Worm (Caenorhabditis elegans) whole organism, L1 larva: ENCODE measurements around the gene ZK1290.10.

Experiments used
- aha-1 ChIP-seq: fragments of 150-350 bp; optimal IDR thresholded peaks from 2 replicates; lab custom pipeline; 2014; ENCODE audit warnings: missing biosample characterization, missing genetic modification characterization
- alr-1 ChIP-seq: fragments of 200-800 bp; sonication (Bioruptor generic); optimal IDR thresholded peaks from 2 replicates; lab custom pipeline; 2018; ENCODE audit warnings: borderline replicate concordance, mild to moderate bottlenecking, missing genetic modification characterization, missing compliant biosample characterization
- ama-1 ChIP-seq: fragments of 150-350 bp; optimal IDR thresholded peaks from 2 replicates; lab custom pipeline; 2014
- efl-1 ChIP-seq, 4 experiments: fragments of 150-350 bp; optimal IDR thresholded peaks in 3 of 4; peaks in 1 of 4; 1 replicate in 1 of 4; 2 replicates in 3 of 4; lab custom pipeline; 2014; ENCODE audit warnings: missing biosample characterization in 2 of 4, missing genetic modification characterization in 2 of 4, missing genetic modification reagents in 2 of 4
- fos-1 ChIP-seq: fragments of 150-350 bp; optimal IDR thresholded peaks from 2 replicates; lab custom pipeline; 2014; ENCODE audit warnings: missing biosample characterization, missing genetic modification characterization
- lir-3 ChIP-seq: sonication (generic microtip); optimal IDR thresholded peaks from 2 replicates; lab custom pipeline; 2016; ENCODE audit warnings: mild to moderate bottlenecking, missing genetic modification characterization, moderate library complexity, missing compliant biosample characterization; ENCODE audit not compliant: poor library complexity
- nhr-47 ChIP-seq: sonication (generic microtip); optimal IDR thresholded peaks from 2 replicates; lab custom pipeline; 2016; ENCODE audit warnings: mild to moderate bottlenecking, missing genetic modification characterization, moderate library complexity, missing compliant biosample characterization
- nhr-76 ChIP-seq: sonication (generic microtip); optimal IDR thresholded peaks from 2 replicates; lab custom pipeline; 2017; ENCODE audit warnings: missing biosample characterization, missing genetic modification characterization
- nhr-84 ChIP-seq: sonication (generic microtip); optimal IDR thresholded peaks from 2 replicates; lab custom pipeline; 2017; ENCODE audit warnings: missing biosample characterization, missing genetic modification characterization
- snpc-4 ChIP-seq: fragments of 150-350 bp; optimal IDR thresholded peaks from 2 replicates; lab custom pipeline; 2014; ENCODE audit warnings: missing biosample characterization, missing genetic modification characterization
- swsn-7 ChIP-seq: sonication (generic microtip); optimal IDR thresholded peaks from 2 replicates; lab custom pipeline; 2016; ENCODE audit warnings: missing genetic modification characterization, missing compliant biosample characterization
- unc-62 ChIP-seq: fragments of 150-350 bp; optimal IDR thresholded peaks from 2 replicates; lab custom pipeline; 2014; ENCODE audit warnings: missing biosample characterization, missing genetic modification reagents, missing genetic modification characterization
- zag-1 ChIP-seq: fragments of 150-350 bp; optimal IDR thresholded peaks from 2 replicates; lab custom pipeline; 2014; ENCODE audit warnings: missing biosample characterization, missing genetic modification characterization
- ztf-11 ChIP-seq, 2 experiments: sonication (generic microtip); optimal IDR thresholded peaks; 2 replicates each; lab custom pipeline; 2016 to 2017; ENCODE audit warnings: missing genetic modification characterization in 2 of 2, missing biosample characterization in 1 of 2, missing compliant biosample characterization in 1 of 2

ce11 chrII:7594262-7594661, 40.6 kb upstream of the ZK1290.10 start:
- TF ChIP-seq efl-1 (optimal IDR thresholded peaks at IDR 0.05; lab: Kevin White, UChicago) (no peak), efl-1 (GFP tag; optimal IDR thresholded peaks at IDR 0.05 in 1 of 2; lab: Kevin White, UChicago) (no peak), unc-62 (GFP tag; lab: Kevin White, UChicago) (no peak), nhr-84 (tag; lab: Kevin White, UChicago) (no peak), snpc-4 (no peak), lir-3 (tag; lab: Kevin White, UChicago) (no peak), nhr-47 (tag; lab: Kevin White, UChicago) (no peak), ztf-11 (tag; optimal IDR thresholded peaks at IDR 0.05; lab: Kevin White, UChicago) (no peak), alr-1 (tag; lab: Kevin White, UChicago) (no peak), zag-1 (tag; lab: Kevin White, UChicago) (no peak), swsn-7 (tag; lab: Kevin White, UChicago) (no peak), nhr-76 (no peak), fos-1 (no peak), ama-1 (lab: Kevin White, UChicago) (no peak), aha-1 (tag; lab: Kevin White, UChicago) (no peak)
